Worm (Caenorhabditis elegans) whole organism, young adult: ENCODE measurements around the gene T23F2.2.

ENCODE experiments used
- K11D2.4 ChIP-seq: fragments of 200-800 bp; sonication (Bioruptor generic); IDR thresholded peaks from 2 replicates; pipeline ENCODE4 v1.3.6; 2022; ENCODE audit warnings: missing genetic modification reagents, missing genetic modification characterization, missing compliant biosample characterization
- Y67H2A.10 ChIP-seq: fragments of 200-800 bp; sonication (Bioruptor generic); conservative IDR thresholded peaks from 2 replicates; pipeline ENCODE4 v1.3.6; 2022; ENCODE audit warnings: missing genetic modification reagents, missing genetic modification characterization, missing compliant biosample characterization
- ZK185.1 ChIP-seq: sonication (generic microtip); optimal IDR thresholded peaks from 2 replicates; lab custom pipeline; 2016; ENCODE audit warnings: mild to moderate bottlenecking, missing genetic modification characterization, missing compliant biosample characterization; ENCODE audit not compliant: poor library complexity, severe bottlenecking
- ama-1 ChIP-seq, 3 experiments: fragments of 150-350 bp in 1 of 3; sonication (generic microtip) in 2 of 3; optimal IDR thresholded peaks; 2 replicates each; lab custom pipeline; 2014 to 2018; ENCODE audit warnings: missing biosample characterization in 2 of 3, missing genetic modification characterization in 2 of 3, missing genetic modification reagents in 2 of 3
- him-1 ChIP-seq: sonication (generic microtip); optimal IDR thresholded peaks from 2 replicates; lab custom pipeline; 2016; ENCODE audit warnings: missing genotype, missing genetic modification reagents, missing genetic modification characterization, missing compliant biosample characterization
- lin-35 ChIP-seq, 3 experiments: fragments of 150-350 bp in 2 of 3; sonication (generic microtip) in 1 of 3; optimal IDR thresholded peaks; 2 replicates each; lab custom pipeline; 2014 to 2018; ENCODE audit warnings: missing biosample characterization in 3 of 3, missing genetic modification characterization in 3 of 3, missing genetic modification reagents in 3 of 3
- pha-4 ChIP-seq: fragments of 150-350 bp; sonication (generic microtip); optimal IDR thresholded peaks from 2 replicates; lab custom pipeline; 2014; ENCODE audit warnings: missing biosample characterization, missing genetic modification reagents, missing genetic modification characterization
- rpc-1 ChIP-seq, 2 experiments: fragments of 150-350 bp in 1 of 2; sonication (generic microtip) in 1 of 2; optimal IDR thresholded peaks; 2 replicates each; lab custom pipeline; 2014 to 2018; ENCODE audit warnings: missing biosample characterization in 1 of 2, missing genetic modification characterization in 1 of 2, missing genetic modification reagents in 1 of 2, missing genotype in 1 of 2
- snpc-4 ChIP-seq, 5 experiments: fragments of 150-350 bp in 1 of 5; sonication (generic microtip) in 4 of 5; optimal IDR thresholded peaks; 2 replicates each; lab custom pipeline; 2014 to 2018; ENCODE audit warnings: missing genetic modification characterization in 5 of 5, missing biosample characterization in 3 of 5, antibody characterized with exemption in 2 of 5, mild to moderate bottlenecking in 2 of 5, missing compliant biosample characterization in 2 of 5, missing genotype in 2 of 5, moderate library complexity in 2 of 5, missing genetic modification reagents in 1 of 5
- tbp1 ChIP-seq: fragments of 200-800 bp; sonication (Bioruptor generic); optimal IDR thresholded peaks from 2 replicates; lab custom pipeline; 2018; ENCODE audit warnings: mild to moderate bottlenecking, missing genetic modification characterization, missing compliant biosample characterization
- unc-62 ChIP-seq: fragments of 150-350 bp; optimal IDR thresholded peaks from 2 replicates; lab custom pipeline; 2014; ENCODE audit warnings: missing biosample characterization, missing genetic modification reagents, missing genetic modification characterization
- ztf-6 ChIP-seq: fragments of 200-800 bp; sonication (Bioruptor generic); IDR thresholded peaks from 2 replicates; pipeline ENCODE4 v1.3.6; 2022; ENCODE audit warnings: missing genetic modification reagents, missing genetic modification characterization, missing compliant biosample characterization

DNA sequence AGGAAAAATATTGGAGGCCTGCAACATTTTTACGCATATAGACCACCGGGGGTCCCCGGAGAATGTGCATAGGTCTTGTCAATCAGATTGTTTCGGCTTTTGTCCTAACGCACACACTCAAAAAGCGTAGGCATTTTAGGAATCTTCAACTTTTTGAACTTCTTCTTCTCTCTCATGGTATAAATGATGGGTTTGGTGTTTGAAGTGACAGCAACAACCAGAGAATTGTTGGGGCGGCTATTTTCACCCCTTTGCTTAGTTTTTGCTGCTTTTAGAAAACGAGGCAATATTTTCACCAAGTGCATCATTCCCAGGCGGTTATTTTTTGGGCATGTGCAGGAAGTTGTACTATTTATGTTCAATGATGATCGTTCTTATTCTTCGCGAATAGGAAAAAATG, 53.3 kb downstream of the T23F2.2 start:
- TF ChIP-seq pha-4 (no peak), unc-62 (GFP tag; lab: Kevin White, UChicago) (no peak), him-1 (tag; lab: Kevin White, UChicago) (no peak), Y67H2A.10 (no peak), ztf-6 (GFP tag; lab: Robert Waterston, UW) (no peak), snpc-4 (GFP tag; optimal IDR thresholded peaks at IDR 0.05; lab: Kevin White, UChicago) (no peak), snpc-4 (tag; optimal IDR thresholded peaks at IDR 0.05; lab: Kevin White, UChicago) (no peak), tbp1 (GFP tag; lab: Kevin White, UChicago) (no peak), ZK185.1 (tag; lab: Kevin White, UChicago) (no peak), ama-1 (optimal IDR thresholded peaks at IDR 0.05; lab: Kevin White, UChicago) (no peak), ama-1 (GFP tag; optimal IDR thresholded peaks at IDR 0.05; lab: Kevin White, UChicago) (no peak), rpc-1 (optimal IDR thresholded peaks at IDR 0.05; lab: Kevin White, UChicago) (no peak), rpc-1 (tag; optimal IDR thresholded peaks at IDR 0.05; lab: Kevin White, UChicago) (no peak), lin-35 (GFP tag; optimal IDR thresholded peaks at IDR 0.05; lab: Kevin White, UChicago) (no peak), K11D2.4 (GFP tag; lab: Robert Waterston, UW) (no peak)
